Worm (Caenorhabditis elegans): ENCODE measurements around the gene K03B8.14.

DNA sequence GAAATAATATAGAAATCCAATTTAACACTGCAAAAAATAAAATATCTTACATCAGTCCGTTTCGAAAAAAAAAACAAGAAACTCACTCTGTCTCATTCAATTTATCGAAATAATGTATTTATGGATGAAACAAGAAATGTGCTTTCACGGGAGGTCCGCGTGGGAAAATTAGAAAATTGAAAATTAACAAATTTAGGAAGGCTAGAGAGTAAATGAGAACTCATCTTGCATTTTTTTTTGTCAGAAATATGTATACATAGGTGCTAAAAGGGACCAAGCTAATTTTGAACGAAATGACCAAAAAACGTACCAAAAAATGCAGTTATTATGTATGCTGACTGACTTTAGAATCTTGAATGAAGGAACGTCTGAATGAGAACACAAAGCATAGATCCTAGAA lies 34.3 kb downstream of the K03B8.14 start, which contains the start of gene T26H10.2:
- no peak for TF ChIP-seq nhr-77 (tag; optimal IDR thresholded peaks at IDR 0.05)
- TF ChIP-seq egl-27 (tag; optimal IDR thresholded peaks at IDR 0.05), result no peak
- TF ChIP-seq mdl-1 (tag; optimal IDR thresholded peaks at IDR 0.05), result no peak
- no peak for TF ChIP-seq ceh-82 (tag; optimal IDR thresholded peaks at IDR 0.05)
- TF ChIP-seq C16A3.4 (tag; optimal IDR thresholded peaks at IDR 0.05), result no peak
- no peak for TF ChIP-seq alr-1 (tag; optimal IDR thresholded peaks at IDR 0.05; ENCODE audit: borderline replicate concordance)
- TF ChIP-seq tbx-2 (tag; optimal IDR thresholded peaks at IDR 0.05), result no peak
- no peak for TF ChIP-seq ztf-4 (tag; optimal IDR thresholded peaks at IDR 0.05)
- TF ChIP-seq elt-2 (tag; optimal IDR thresholded peaks at IDR 0.05), result no peak
- no peak for TF ChIP-seq dpl-1 (GFP tag; optimal IDR thresholded peaks at IDR 0.05)
- TF ChIP-seq pqm-1 (tag; optimal IDR thresholded peaks at IDR 0.05), result no peak
- TF ChIP-seq aly-2 (tag; optimal IDR thresholded peaks at IDR 0.05), result no peak
- no peak for TF ChIP-seq nhr-237 (tag; optimal IDR thresholded peaks at IDR 0.05)
- no peak for TF ChIP-seq nhr-76 (tag; optimal IDR thresholded peaks at IDR 0.05)
